Worm (Caenorhabditis elegans): Measurements from ENCODE around the gene clec-252.

ce11 chrV:18787417-18787918 lies 38.8 kb upstream of the clec-252 start, which contains the start of gene Y17D7B.2:
- TF ChIP-seq tab-1 (GFP tag; IDR thresholded peaks at IDR 0.05) (no peak), T22C8.4 (GFP tag; IDR thresholded peaks at IDR 0.05) (no peak)
